Worm (Caenorhabditis elegans): ENCODE data around the gene str-6.
"Not testable (repeated sequence)": the region's sequence is repeated elsewhere in the genome, so short reads cannot be mapped to it uniquely, and the experiment has no call there.

ce11 chrV:15767385-15767784, 17.4 kb upstream of the str-6 start:
- TF ChIP-seq ztf-23 (GFP tag; IDR thresholded peaks at IDR 0.05), result 0 out of 2 replicates have a peak, but pooled peaks have one; percentile 57
- TF ChIP-seq cog-1 (tag; optimal IDR thresholded peaks at IDR 0.05); klf-2 (GFP tag; conservative IDR thresholded peaks at IDR 0.05); med-1 (GFP tag; optimal IDR thresholded peaks at IDR 0.05; ENCODE audit: insufficient read depth): not testable (repeated sequence)
- TF ChIP-seq flt-1 (GFP tag; IDR thresholded peaks at IDR 0.05), result peak; percentile 39; the same call in 1 of the 2 replicates
- peak; percentile 75 for TF ChIP-seq tab-1 (GFP tag; IDR thresholded peaks at IDR 0.05)
- peak; percentile 22; the same call in 1 of the 2 replicates for TF ChIP-seq T22C8.4 (GFP tag; IDR thresholded peaks at IDR 0.05)
- TF ChIP-seq ref-1 (GFP tag; conservative IDR thresholded peaks at IDR 0.05), result 0 out of 2 replicates have a peak, but pooled peaks have one; percentile 11

Data from whole organism, midembryonic.